Fruit fly (Drosophila melanogaster) whole organism, wandering third instar larva: ENCODE measurements around the gene CG42564.

Experiments used
- Abd-B ChIP-seq: fragments of >200 bp; optimal IDR thresholded peaks from 2 replicates; lab custom pipeline; 2017; ENCODE audit warnings: missing biosample characterization, missing genetic modification characterization
- CG32264 ChIP-seq: fragments of 200-800 bp; sonication (Bioruptor generic); optimal IDR thresholded peaks from 2 replicates; lab custom pipeline; 2016; ENCODE audit warnings: missing biosample characterization, missing genetic modification characterization
- CG9705 ChIP-seq: fragments of 200-800 bp; sonication (Bioruptor generic); optimal IDR thresholded peaks from 2 replicates; lab custom pipeline; 2018; ENCODE audit warnings: missing biosample characterization, mild to moderate bottlenecking, missing genetic modification characterization
- CrebA ChIP-seq: fragments of 200-800 bp; sonication (Bioruptor generic); optimal IDR thresholded peaks from 2 replicates; lab custom pipeline; 2016; ENCODE audit warnings: missing biosample characterization, mild to moderate bottlenecking, missing genetic modification characterization, borderline replicate concordance
- Dfd ChIP-seq: fragments of >200 bp; optimal IDR thresholded peaks from 2 replicates; lab custom pipeline; 2017; ENCODE audit warnings: missing biosample characterization, missing genetic modification characterization
- Dif ChIP-seq: fragments of 200-275, 200-300 bp; sonication (Bioruptor generic); optimal IDR thresholded peaks from 2 replicates; lab custom pipeline; 2018; ENCODE audit warnings: missing biosample characterization, missing genetic modification characterization; ENCODE audit not compliant: partially characterized antibody
- GATAd ChIP-seq: sonication (Bioruptor generic); optimal IDR thresholded peaks from 2 replicates; lab custom pipeline; 2016; ENCODE audit warnings: missing biosample characterization, missing genetic modification characterization
- HLH106 ChIP-seq: fragments of 200-800 bp; optimal IDR thresholded peaks from 3 replicates; lab custom pipeline; 2019; ENCODE audit warnings: missing biosample characterization, mild to moderate bottlenecking, missing genetic modification characterization, moderate library complexity
- Hnf4 ChIP-seq: fragments of 200-800 bp; sonication (Bioruptor generic); optimal IDR thresholded peaks from 2 replicates; lab custom pipeline; 2016; ENCODE audit warnings: missing biosample characterization, mild to moderate bottlenecking, missing genetic modification characterization
- Hr78 ChIP-seq: fragments of >200 bp; optimal IDR thresholded peaks from 2 replicates; lab custom pipeline; 2017; ENCODE audit warnings: missing biosample characterization, missing genetic modification characterization
- Hr83 ChIP-seq: fragments of 200-300 bp; sonication (Bioruptor generic); optimal IDR thresholded peaks from 2 replicates; lab custom pipeline; 2016; ENCODE audit warnings: missing biosample characterization, mild to moderate bottlenecking, missing genetic modification characterization, moderate library complexity; ENCODE audit not compliant: poor library complexity, severe bottlenecking
- Jra ChIP-seq: sonication (Bioruptor generic); optimal IDR thresholded peaks from 2 replicates; lab custom pipeline; 2016; ENCODE audit warnings: missing biosample characterization, missing genetic modification characterization
- Mio ChIP-seq: sonication (Bioruptor generic); optimal IDR thresholded peaks from 2 replicates; lab custom pipeline; 2016; ENCODE audit warnings: missing biosample characterization, missing genetic modification characterization
- Myc ChIP-seq: fragments of >200 bp; optimal IDR thresholded peaks from 2 replicates; lab custom pipeline; 2017
- N ChIP-seq: fragments of >200 bp; optimal IDR thresholded peaks from 2 replicates; lab custom pipeline; 2018; ENCODE audit warnings: missing biosample characterization, missing external identifiers, missing genetic modification characterization
- OdsH ChIP-seq: fragments of 200-800 bp; sonication (Bioruptor generic); optimal IDR thresholded peaks from 2 replicates; lab custom pipeline; 2016; ENCODE audit warnings: missing biosample characterization, mild to moderate bottlenecking, missing genetic modification characterization
- Rel ChIP-seq, 2 experiments: fragments of 200-800 bp; sonication (Bioruptor generic) in 1 of 2; optimal IDR thresholded peaks; 2 replicates in 1 of 2; 3 replicates in 1 of 2; lab custom pipeline; 2016 to 2019; ENCODE audit warnings: mild to moderate bottlenecking in 2 of 2, missing biosample characterization in 2 of 2, missing genetic modification characterization in 2 of 2, moderate library complexity in 1 of 2
- Sp1 ChIP-seq: fragments of 200-800 bp; sonication (Bioruptor generic); optimal IDR thresholded peaks from 3 replicates; lab custom pipeline; 2019; ENCODE audit warnings: missing biosample characterization, mild to moderate bottlenecking, missing genetic modification characterization, moderate library complexity
- Vsx2 ChIP-seq: fragments of 200-300, 225-300 bp; sonication (Bioruptor generic); optimal IDR thresholded peaks from 2 replicates; lab custom pipeline; 2018; ENCODE audit warnings: missing biosample characterization, missing genetic modification characterization; ENCODE audit not compliant: partially characterized antibody
- br ChIP-seq: fragments of 200-800 bp; sonication (Bioruptor generic); optimal IDR thresholded peaks from 2 replicates; lab custom pipeline; 2016; ENCODE audit warnings: missing biosample characterization, missing genetic modification characterization
- brk ChIP-seq: fragments of 200-800 bp; sonication (Bioruptor generic); optimal IDR thresholded peaks from 2 replicates; lab custom pipeline; 2016; ENCODE audit warnings: missing biosample characterization, mild to moderate bottlenecking, missing genetic modification characterization
- dl ChIP-seq, 2 experiments: fragments of 175-275, 200-275 bp in 1 of 2; fragments of 200-275 bp in 1 of 2; sonication (Bioruptor generic); optimal IDR thresholded peaks; lab custom pipeline; 2018; ENCODE audit warnings: mild to moderate bottlenecking in 2 of 2, missing biosample characterization in 2 of 2, missing genetic modification characterization in 2 of 2, moderate library complexity in 2 of 2; ENCODE audit not compliant: partially characterized antibody in 2 of 2, insufficient read depth in 1 of 2
- dsf ChIP-seq: sonication (Bioruptor generic); optimal IDR thresholded peaks from 2 replicates; lab custom pipeline; 2016; ENCODE audit warnings: missing biosample characterization, missing genetic modification characterization, borderline replicate concordance
- ey ChIP-seq: fragments of 200-800 bp; sonication (Bioruptor generic); optimal IDR thresholded peaks from 2 replicates; lab custom pipeline; 2016; ENCODE audit warnings: missing biosample characterization, missing genetic modification characterization
- foxo ChIP-seq, 2 experiments: fragments of 200-800 bp; sonication (Bioruptor generic); optimal IDR thresholded peaks; 2 replicates in 1 of 2; 3 replicates in 1 of 2; lab custom pipeline; 2016 to 2017; ENCODE audit warnings: missing biosample characterization in 2 of 2, missing genetic modification characterization in 2 of 2
- fru ChIP-seq: fragments of 200-800 bp; sonication (Bioruptor generic); optimal IDR thresholded peaks from 3 replicates; lab custom pipeline; 2016; ENCODE audit warnings: missing biosample characterization, mild to moderate bottlenecking, missing genetic modification characterization
- h ChIP-seq: fragments of 200-800 bp; sonication (Bioruptor generic); optimal IDR thresholded peaks from 3 replicates; lab custom pipeline; 2016; ENCODE audit warnings: missing biosample characterization, mild to moderate bottlenecking, missing genetic modification characterization
- jim ChIP-seq: fragments of 175-275, 200-325 bp; sonication (Bioruptor generic); optimal IDR thresholded peaks from 2 replicates; lab custom pipeline; 2016; ENCODE audit warnings: missing biosample characterization, mild to moderate bottlenecking, missing genetic modification characterization
- lola ChIP-seq: fragments of >200 bp; optimal IDR thresholded peaks from 2 replicates; lab custom pipeline; 2017; ENCODE audit warnings: missing biosample characterization, missing genetic modification characterization
- pan ChIP-seq: fragments of >200 bp; optimal IDR thresholded peaks from 2 replicates; lab custom pipeline; 2017
- psq ChIP-seq: fragments of 200-800 bp; sonication (Bioruptor generic); optimal IDR thresholded peaks from 3 replicates; lab custom pipeline; 2017; ENCODE audit warnings: missing biosample characterization, mild to moderate bottlenecking, missing genetic modification characterization, moderate library complexity
- rgr ChIP-seq: fragments of 200-800 bp; sonication (Bioruptor generic); optimal IDR thresholded peaks from 3 replicates; lab custom pipeline; 2016; ENCODE audit warnings: missing biosample characterization, mild to moderate bottlenecking, missing genetic modification characterization
- tai ChIP-seq: sonication (Bioruptor generic); optimal IDR thresholded peaks from 2 replicates; lab custom pipeline; 2016; ENCODE audit warnings: missing biosample characterization, missing genetic modification characterization
- usp ChIP-seq: fragments of >200 bp; optimal IDR thresholded peaks from 2 replicates; lab custom pipeline; 2017; ENCODE audit warnings: missing biosample characterization, missing genetic modification characterization
- woc ChIP-seq: sonication (Bioruptor generic); optimal IDR thresholded peaks from 2 replicates; lab custom pipeline; 2016; ENCODE audit warnings: missing biosample characterization, mild to moderate bottlenecking, missing genetic modification characterization

CG42564 gene

DNA sequence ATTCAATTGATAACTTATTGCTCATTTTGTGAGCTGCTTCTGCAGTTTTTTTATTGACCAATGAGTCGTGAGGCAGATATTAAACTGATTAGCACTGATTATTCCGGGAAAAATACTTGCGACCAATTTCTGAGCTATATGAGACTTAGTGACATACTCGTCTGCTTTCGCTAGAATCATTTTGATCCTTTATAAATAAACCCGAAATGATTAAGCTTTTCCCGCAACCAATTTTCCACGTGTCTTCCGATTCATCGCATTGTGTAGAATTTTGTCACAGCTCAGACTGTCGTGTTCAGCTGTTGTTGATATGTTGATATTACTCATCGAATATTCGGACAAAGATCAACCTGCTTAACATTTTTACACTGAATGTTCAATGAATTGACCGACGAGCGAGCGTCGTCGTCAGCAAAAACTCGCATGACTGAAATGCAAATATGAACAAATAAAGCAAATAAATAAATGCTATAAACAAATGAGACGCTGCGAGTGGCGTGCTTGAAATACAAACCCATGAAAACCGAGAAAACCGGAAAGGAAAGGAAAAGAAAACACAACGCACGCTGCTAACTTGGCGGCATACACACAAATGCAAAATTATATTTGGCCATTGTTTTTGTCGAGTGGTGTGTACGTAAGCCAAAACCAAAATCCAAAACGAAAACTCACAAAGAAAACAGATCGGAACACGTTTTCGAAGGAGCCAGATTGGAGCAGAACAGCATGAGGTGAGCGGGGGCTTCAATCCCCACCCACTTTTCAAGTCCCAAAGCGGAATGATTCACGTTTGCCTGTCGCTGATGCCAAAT is 26.6 kb downstream of the CG42564 start:
- TF ChIP-seq Hr78 = no peak
- TF ChIP-seq fru (GFP tag; lab: Kevin White, UChicago) = no peak
- TF ChIP-seq br (GFP tag; lab: Kevin White, UChicago) = no peak
- TF ChIP-seq Dfd (GFP tag; lab: Kevin White, UChicago) = no peak
- TF ChIP-seq ey (GFP tag; lab: Kevin White, UChicago) = no peak
- TF ChIP-seq brk (GFP tag; lab: Kevin White, UChicago) = no peak
- peak; percentile 6 for TF ChIP-seq CG9705
- TF ChIP-seq Abd-B (GFP tag; lab: Kevin White, UChicago) = no peak
- TF ChIP-seq Hr83 = no peak
- no peak for TF ChIP-seq dl (GFP tag; optimal IDR thresholded peaks at IDR 0.05; lab: Kevin White, UChicago; ENCODE audit: insufficient read depth in 1 of 2, partially characterized antibody in 2 of 2)
- TF ChIP-seq h = peak; percentile 19
- no peak for TF ChIP-seq dsf (GFP tag; lab: Kevin White, UChicago)
- TF ChIP-seq psq = peak; percentile 42
- no peak for TF ChIP-seq N
- TF ChIP-seq Mio (GFP tag; lab: Kevin White, UChicago) = no peak
- TF ChIP-seq Sp1 (GFP tag; lab: Kevin White, UChicago) = peak; percentile 6
- peak; percentile 22 for TF ChIP-seq Hnf4 (GFP tag; lab: Kevin White, UChicago)
- no peak for TF ChIP-seq lola (GFP tag; lab: Kevin White, UChicago)
- no peak for TF ChIP-seq Vsx2 (GFP tag; lab: Kevin White, UChicago)
- TF ChIP-seq OdsH (GFP tag; lab: Kevin White, UChicago) = no peak
- TF ChIP-seq HLH106 (tag; lab: Kevin White, UChicago) = no peak
- no peak for TF ChIP-seq woc
- no peak for TF ChIP-seq foxo (GFP tag; optimal IDR thresholded peaks at IDR 0.05; lab: Kevin White, UChicago)
- TF ChIP-seq jim (GFP tag; lab: Kevin White, UChicago) = no peak
- TF ChIP-seq CrebA (GFP tag; lab: Kevin White, UChicago) = no peak
- TF ChIP-seq GATAd (GFP tag; lab: Kevin White, UChicago) = no peak
- TF ChIP-seq Myc = no peak
- TF ChIP-seq tai = peak; percentile 53
- TF ChIP-seq CG32264 (GFP tag; lab: Kevin White, UChicago) = no peak
- no peak for TF ChIP-seq Dif (GFP tag; lab: Kevin White, UChicago)
- no peak for TF ChIP-seq Rel (GFP tag; optimal IDR thresholded peaks at IDR 0.05; lab: Kevin White, UChicago)
- TF ChIP-seq Rel (tag; optimal IDR thresholded peaks at IDR 0.05; lab: Kevin White, UChicago) = peak; percentile 47
- peak; percentile 74 for TF ChIP-seq Jra (GFP tag; lab: Kevin White, UChicago)

DNA sequence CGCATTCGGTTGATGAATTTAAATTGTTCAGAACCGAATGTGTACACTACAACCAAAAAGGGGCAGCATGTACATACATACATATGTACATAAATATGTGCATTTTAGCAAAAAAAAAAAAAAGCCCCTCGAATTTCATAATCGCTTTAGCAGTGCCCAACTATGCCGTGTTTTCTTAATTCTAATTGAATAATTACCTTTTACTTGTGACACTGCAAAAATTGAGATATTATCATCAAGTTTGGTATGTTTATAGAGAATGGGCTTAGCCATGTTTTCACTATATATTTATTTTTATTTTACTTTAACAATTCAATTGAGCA is 27.2 kb downstream of the CG42564 start:
- TF ChIP-seq usp = no peak
- TF ChIP-seq Sp1 (GFP tag; lab: Kevin White, UChicago) = no peak
- TF ChIP-seq HLH106 (tag; lab: Kevin White, UChicago) = peak; percentile 17
- TF ChIP-seq foxo (GFP tag; optimal IDR thresholded peaks at IDR 0.05; lab: Kevin White, UChicago) = peak in 1 of 2 experiments; percentile 3
- peak; percentile 42 for TF ChIP-seq fru (GFP tag; lab: Kevin White, UChicago)
- no peak for TF ChIP-seq pan (lab: Kevin White, UChicago)
- peak; percentile 30 for TF ChIP-seq rgr
- TF ChIP-seq ey (GFP tag; lab: Kevin White, UChicago) = peak; percentile 9

DNA sequence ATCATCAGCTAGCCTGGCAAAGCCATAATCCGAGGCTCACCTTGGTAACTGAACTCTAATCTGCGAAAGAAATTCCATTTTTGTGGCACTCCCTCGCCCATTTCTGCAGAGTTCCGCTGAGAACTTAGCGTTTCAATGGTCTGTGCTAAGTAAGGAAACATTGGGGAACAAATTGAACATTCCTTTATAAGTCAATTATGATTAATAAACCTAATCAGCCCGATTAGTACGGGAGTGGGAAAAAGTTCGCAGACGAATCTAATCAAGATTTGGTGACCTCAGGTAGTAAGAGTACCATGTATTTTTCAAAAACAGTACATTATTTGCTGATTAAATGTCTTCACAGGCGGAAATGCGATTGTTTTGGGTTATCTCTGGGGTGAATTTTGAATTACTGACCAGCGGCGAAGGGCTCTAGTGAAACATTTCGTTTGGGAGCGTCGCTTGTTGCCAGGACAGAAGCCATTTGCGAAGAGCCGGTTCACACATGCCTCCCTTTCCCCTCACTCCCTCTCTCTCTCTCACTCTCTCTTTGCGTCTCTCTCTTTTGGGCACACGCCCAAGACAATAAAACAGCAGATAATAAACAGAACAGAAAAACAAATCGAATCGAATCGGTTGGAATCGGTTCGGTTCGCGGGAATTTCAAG is 28.4 kb downstream of the CG42564 start:
- TF ChIP-seq Dif (GFP tag; lab: Kevin White, UChicago) (peak; percentile 43), foxo (GFP tag; optimal IDR thresholded peaks at IDR 0.05; lab: Kevin White, UChicago) (peak in 1 of 2 experiments; percentile 10), br (GFP tag; lab: Kevin White, UChicago) (no peak), h (peak; percentile 76), Rel (GFP tag; optimal IDR thresholded peaks at IDR 0.05; lab: Kevin White, UChicago) (no peak), Rel (tag; optimal IDR thresholded peaks at IDR 0.05; lab: Kevin White, UChicago) (peak; percentile 22), Mio (GFP tag; lab: Kevin White, UChicago) (no peak), psq (peak; percentile 48)
